Worm (Caenorhabditis elegans) whole organism, mixed stage, embryonic: ENCODE measurements around the gene R02D5.1.

Source experiments
- M03D4.4 ChIP-seq: sonication (generic microtip); optimal IDR thresholded peaks from 2 replicates; lab custom pipeline; 2017; ENCODE audit warnings: mild to moderate bottlenecking, missing genetic modification characterization, missing compliant biosample characterization
- bed-3 ChIP-seq: fragments of 200-800 bp; sonication (Bioruptor generic); optimal IDR thresholded peaks from 3 replicates; lab custom pipeline; 2018; ENCODE audit warnings: mild to moderate bottlenecking, missing genetic modification characterization, moderate library complexity, missing compliant biosample characterization
- blmp-1 ChIP-seq: fragments of 150-350 bp; optimal IDR thresholded peaks from 2 replicates; lab custom pipeline; 2014; ENCODE audit warnings: missing biosample characterization, missing genetic modification characterization
- ceh-39 ChIP-seq: fragments of 150-350 bp; optimal IDR thresholded peaks from 2 replicates; lab custom pipeline; 2014; ENCODE audit warnings: missing biosample characterization, missing genetic modification characterization
- ceh-43 ChIP-seq: fragments of 200-800 bp; sonication (Bioruptor generic); optimal IDR thresholded peaks from 2 replicates; lab custom pipeline; 2018; ENCODE audit warnings: mild to moderate bottlenecking, missing genetic modification characterization, moderate library complexity, missing compliant biosample characterization
- ceh-83 ChIP-seq: fragments of 200-800 bp; sonication (Bioruptor generic); optimal IDR thresholded peaks from 2 replicates; lab custom pipeline; 2018; ENCODE audit warnings: mild to moderate bottlenecking, missing genetic modification characterization, missing compliant biosample characterization
- ces-1 ChIP-seq: fragments of 150-350 bp; optimal IDR thresholded peaks from 2 replicates; lab custom pipeline; 2014; ENCODE audit warnings: missing biosample characterization, missing genetic modification reagents, missing genetic modification characterization
- cnd-1 ChIP-seq: fragments of 200-800 bp; sonication (Bioruptor generic); optimal IDR thresholded peaks from 2 replicates; lab custom pipeline; 2018; ENCODE audit warnings: mild to moderate bottlenecking, missing genetic modification characterization, missing compliant biosample characterization
- drap-1 ChIP-seq: fragments of 200-800 bp; sonication (Bioruptor generic); optimal IDR thresholded peaks from 3 replicates; lab custom pipeline; 2018; ENCODE audit warnings: mild to moderate bottlenecking, missing genetic modification characterization, missing compliant biosample characterization
- elt-1 ChIP-seq: sonication (generic microtip); optimal IDR thresholded peaks from 2 replicates; lab custom pipeline; 2017; ENCODE audit warnings: missing genetic modification characterization, mild to moderate bottlenecking, missing compliant biosample characterization, antibody characterized with exemption, moderate library complexity, borderline replicate concordance; ENCODE audit not compliant: insufficient read depth
- flh-1 ChIP-seq: fragments of 200-800 bp; sonication (Bioruptor generic); optimal IDR thresholded peaks from 2 replicates; lab custom pipeline; 2018; ENCODE audit warnings: mild to moderate bottlenecking, missing genetic modification characterization, moderate library complexity, missing compliant biosample characterization
- ham-2 ChIP-seq: fragments of 200-800 bp; sonication (Bioruptor generic); optimal IDR thresholded peaks from 2 replicates; lab custom pipeline; 2018; ENCODE audit warnings: mild to moderate bottlenecking, missing genetic modification characterization, missing compliant biosample characterization
- hlh-1 ChIP-seq: fragments of 150-350 bp; optimal IDR thresholded peaks from 2 replicates; lab custom pipeline; 2014; ENCODE audit warnings: missing biosample characterization, missing genetic modification reagents, missing genetic modification characterization
- lin-32 ChIP-seq: fragments of 200-800 bp; sonication (Bioruptor generic); optimal IDR thresholded peaks from 2 replicates; lab custom pipeline; 2018; ENCODE audit warnings: mild to moderate bottlenecking, missing genetic modification characterization, missing compliant biosample characterization
- lsy-2 ChIP-seq: fragments of 150-350 bp; optimal IDR thresholded peaks from 2 replicates; lab custom pipeline; 2014; ENCODE audit warnings: missing biosample characterization, missing genetic modification characterization
- mab-5 ChIP-seq: fragments of 150-350 bp; optimal IDR thresholded peaks from 2 replicates; lab custom pipeline; 2014; ENCODE audit warnings: missing biosample characterization, missing genetic modification characterization
- mep-1 ChIP-seq: fragments of 150-350 bp; optimal IDR thresholded peaks from 2 replicates; lab custom pipeline; 2017; ENCODE audit warnings: missing biosample characterization, missing genetic modification reagents, missing genetic modification characterization, inconsistent platforms
- mls-2 ChIP-seq: sonication (generic microtip); optimal IDR thresholded peaks from 2 replicates; lab custom pipeline; 2016; ENCODE audit warnings: mild to moderate bottlenecking, missing genetic modification characterization, moderate library complexity, missing compliant biosample characterization
- nhr-2 ChIP-seq: fragments of 150-350 bp; optimal IDR thresholded peaks from 2 replicates; lab custom pipeline; 2014; ENCODE audit warnings: missing biosample characterization, missing genetic modification characterization
- nhr-237 ChIP-seq: fragments of 150-350 bp; optimal IDR thresholded peaks from 2 replicates; lab custom pipeline; 2014; ENCODE audit warnings: missing biosample characterization, missing genetic modification characterization
- nhr-28 ChIP-seq: fragments of 150-350 bp; optimal IDR thresholded peaks from 2 replicates; lab custom pipeline; 2014; ENCODE audit warnings: missing biosample characterization, missing genetic modification characterization
- pha-4 ChIP-seq: fragments of 150-350 bp; optimal IDR thresholded peaks from 2 replicates; lab custom pipeline; 2018; ENCODE audit warnings: missing biosample characterization, missing genetic modification reagents, missing genetic modification characterization
- snpc-4 ChIP-seq: fragments of 150-350 bp; optimal IDR thresholded peaks from 2 replicates; lab custom pipeline; 2014; ENCODE audit warnings: missing biosample characterization, missing genetic modification characterization
- sptf-1 ChIP-seq: sonication (generic microtip); optimal IDR thresholded peaks from 2 replicates; lab custom pipeline; 2017; ENCODE audit warnings: mild to moderate bottlenecking, missing genetic modification characterization, moderate library complexity, missing compliant biosample characterization
- tbx-8 ChIP-seq: fragments of 200-800 bp; sonication (Bioruptor generic); optimal IDR thresholded peaks from 2 replicates; lab custom pipeline; 2018; ENCODE audit warnings: mild to moderate bottlenecking, missing genetic modification characterization, moderate library complexity, missing compliant biosample characterization
- unc-120 ChIP-seq: sonication (generic microtip); optimal IDR thresholded peaks from 2 replicates; lab custom pipeline; 2017; ENCODE audit warnings: missing genetic modification characterization, missing compliant biosample characterization; ENCODE audit not compliant: poor library complexity, severe bottlenecking
- unc-62 ChIP-seq: fragments of 150-350 bp; optimal IDR thresholded peaks from 2 replicates; lab custom pipeline; 2014; ENCODE audit warnings: missing biosample characterization, missing genetic modification reagents, missing genetic modification characterization
- zip-8 ChIP-seq: fragments of 150-350 bp; optimal IDR thresholded peaks from 2 replicates; lab custom pipeline; 2014; ENCODE audit warnings: missing biosample characterization, missing genetic modification characterization
- ztf-11 ChIP-seq: fragments of 150-350 bp; optimal IDR thresholded peaks from 2 replicates; lab custom pipeline; 2014; ENCODE audit warnings: missing biosample characterization, missing genetic modification characterization

Gene R02D5.1

DNA sequence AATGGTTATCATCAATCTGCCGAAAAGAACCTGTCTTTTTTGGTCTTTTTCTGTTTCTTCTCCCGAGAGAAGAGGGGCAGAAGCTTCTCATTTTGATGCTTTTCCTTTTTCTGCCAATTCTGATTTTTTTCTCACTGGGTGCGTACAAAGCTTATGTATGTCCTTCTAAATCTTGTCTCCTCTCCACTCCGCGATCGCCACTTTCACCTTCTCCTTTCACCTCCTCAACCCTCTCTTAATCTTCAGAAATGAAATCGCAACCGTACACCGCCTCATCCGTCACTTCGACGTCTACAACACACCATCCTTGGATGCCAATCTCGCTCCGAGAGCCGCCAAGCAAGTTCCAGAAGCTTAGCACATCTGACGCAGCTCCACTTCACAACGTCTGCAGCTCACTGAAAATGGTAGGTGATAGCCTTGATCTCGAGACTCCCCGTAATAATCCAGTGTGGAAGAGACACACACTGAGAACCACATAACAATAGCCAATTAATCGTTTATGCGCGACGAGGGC is at the start of gene R02D5.1:
Gene R02D5.1 (plus strand): TSS at position 245 of the 517 bp plus-strand sequence.
- TF ChIP-seq blmp-1 (peak; percentile 95), elt-1 (tag; lab: Kevin White, UChicago) (peak; percentile 19), cnd-1 (tag; lab: Kevin White, UChicago) (peak; percentile 34), ces-1 (peak; percentile 25), nhr-28 (no peak), zip-8 (tag; lab: Kevin White, UChicago) (no peak), bed-3 (no peak), flh-1 (no peak), nhr-2 (tag; lab: Kevin White, UChicago) (peak; percentile 2), drap-1 (peak; percentile 56), ham-2 (peak; percentile 71)

DNA sequence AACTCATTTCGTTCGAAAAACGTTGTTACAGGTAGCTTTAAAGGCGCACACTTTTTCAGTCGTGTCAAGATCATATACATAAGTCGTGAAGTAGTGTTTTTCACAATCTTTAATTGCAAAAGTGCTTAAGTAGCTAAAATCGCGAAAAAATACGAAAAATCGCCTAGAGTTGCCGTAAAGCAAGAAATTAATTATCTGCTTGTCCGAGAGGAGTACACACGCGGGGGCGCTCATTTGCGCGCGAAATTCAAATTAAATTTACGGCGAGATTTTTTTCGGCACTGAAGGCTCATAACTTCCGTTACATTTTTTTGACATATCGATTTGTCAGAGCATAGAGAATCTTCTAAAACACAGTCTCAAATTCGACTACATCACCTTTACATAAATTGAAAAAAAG is 47.9 kb upstream of the R02D5.1 start:
- no peak for TF ChIP-seq mab-5 (tag; lab: Kevin White, UChicago)
- TF ChIP-seq zip-8 (tag; lab: Kevin White, UChicago): no peak
- TF ChIP-seq nhr-237 (tag; lab: Kevin White, UChicago): no peak
- TF ChIP-seq M03D4.4 (tag; lab: Kevin White, UChicago): no peak
- TF ChIP-seq ceh-43 (GFP tag; lab: Kevin White, UChicago): no peak
- TF ChIP-seq ces-1: no peak
- no peak for TF ChIP-seq ham-2
- no peak for TF ChIP-seq ceh-83 (GFP tag; lab: Kevin White, UChicago)
- TF ChIP-seq, all 35 proteins: peak for 0

DNA sequence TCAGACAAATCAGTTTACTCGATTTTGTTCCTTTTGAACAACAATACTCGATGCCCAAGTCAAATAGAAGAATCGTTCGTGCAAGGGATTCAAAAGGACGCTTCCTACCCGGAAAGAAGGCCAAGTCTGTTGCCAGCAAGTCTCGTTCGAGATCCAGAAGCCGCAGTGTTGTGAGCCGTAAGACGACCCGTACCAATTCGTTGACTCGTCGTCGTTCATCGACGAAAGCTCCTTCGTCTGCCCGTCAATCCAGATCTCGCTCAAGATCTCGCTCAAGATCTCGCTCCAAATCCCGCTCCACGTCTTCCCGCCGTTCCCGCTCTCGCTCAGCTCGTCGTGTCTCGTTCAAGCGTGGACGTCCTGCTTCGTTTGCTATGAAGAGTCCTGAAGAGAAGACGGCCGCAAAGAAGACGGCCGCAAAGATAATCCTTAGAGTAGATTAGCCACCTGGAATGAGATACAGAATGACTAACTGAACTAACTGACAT is 47.4 kb upstream of the R02D5.1 start, which contains the start of gene F08H9.2:
Gene F08H9.2 (plus strand): TSS at position 51 of the 488 bp plus-strand sequence.
- TF ChIP-seq mep-1 (no peak), hlh-1 (tag; lab: Kevin White, UChicago) (no peak), ceh-83 (GFP tag; lab: Kevin White, UChicago) (no peak), tbx-8 (GFP tag; lab: Kevin White, UChicago) (no peak), M03D4.4 (tag; lab: Kevin White, UChicago) (no peak), ztf-11 (tag; lab: Kevin White, UChicago) (no peak), nhr-2 (tag; lab: Kevin White, UChicago) (no peak), pha-4 (tag; lab: Kevin White, UChicago) (no peak), blmp-1 (no peak)

DNA sequence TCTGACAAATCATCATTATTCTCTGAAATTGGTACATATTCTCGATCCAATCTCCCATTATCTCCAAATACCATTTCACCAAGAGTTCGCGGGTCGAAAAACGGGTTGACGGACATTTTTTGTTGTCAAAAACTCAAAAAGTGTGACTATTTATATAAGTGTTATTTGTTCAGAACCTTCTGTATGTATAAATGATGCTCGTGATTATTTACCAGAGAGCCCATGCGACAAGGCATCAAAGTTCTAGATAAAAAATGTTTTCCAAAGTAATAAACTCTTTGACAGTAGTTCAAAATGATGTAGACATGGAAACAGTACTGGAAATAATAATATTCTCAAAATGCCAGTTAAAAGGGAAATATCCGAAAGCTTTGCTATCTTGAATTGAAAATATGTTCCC is 45.4 kb upstream of the R02D5.1 start:
- TF ChIP-seq lin-32 (GFP tag; lab: Kevin White, UChicago): no peak
- no peak for TF ChIP-seq blmp-1
- no peak for TF ChIP-seq ces-1
- TF ChIP-seq ceh-83 (GFP tag; lab: Kevin White, UChicago): no peak
- TF ChIP-seq flh-1: no peak
- TF ChIP-seq cnd-1 (tag; lab: Kevin White, UChicago): no peak
- TF ChIP-seq drap-1: no peak
- TF ChIP-seq mep-1: no peak
- TF ChIP-seq mls-2: no peak
- TF ChIP-seq nhr-237 (tag; lab: Kevin White, UChicago): no peak
- TF ChIP-seq zip-8 (tag; lab: Kevin White, UChicago): no peak
- no peak for TF ChIP-seq unc-62 (GFP tag; lab: Kevin White, UChicago)

DNA sequence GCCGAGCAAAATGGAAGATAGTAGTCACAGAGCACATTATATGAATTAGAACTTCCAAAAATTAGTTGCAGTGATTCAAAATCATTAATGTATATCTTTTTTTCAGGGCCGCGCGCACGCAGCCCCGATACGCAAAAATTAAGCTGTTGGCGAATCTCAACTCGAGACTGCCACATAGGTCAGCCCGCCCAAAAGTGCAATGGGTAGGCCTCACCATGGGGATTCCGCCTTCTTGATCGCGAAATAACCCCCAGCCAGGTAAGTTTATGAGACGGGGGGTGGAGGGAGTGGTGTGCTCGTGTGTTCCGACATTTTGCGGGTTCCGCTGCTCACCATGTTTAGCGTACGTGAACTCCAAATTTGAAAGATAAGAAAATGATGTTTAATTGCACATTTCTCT is 45.0 kb upstream of the R02D5.1 start, which contains the start of gene F08H9.3:
Gene F08H9.3 (minus strand): TSS at position 252 of the 400 bp plus-strand sequence.
- peak; percentile 14 for TF ChIP-seq drap-1
- TF ChIP-seq cnd-1 (tag; lab: Kevin White, UChicago): peak; percentile 7
- TF ChIP-seq, all 35 proteins: peak for 2; not testable (repeated sequence) for 33

DNA sequence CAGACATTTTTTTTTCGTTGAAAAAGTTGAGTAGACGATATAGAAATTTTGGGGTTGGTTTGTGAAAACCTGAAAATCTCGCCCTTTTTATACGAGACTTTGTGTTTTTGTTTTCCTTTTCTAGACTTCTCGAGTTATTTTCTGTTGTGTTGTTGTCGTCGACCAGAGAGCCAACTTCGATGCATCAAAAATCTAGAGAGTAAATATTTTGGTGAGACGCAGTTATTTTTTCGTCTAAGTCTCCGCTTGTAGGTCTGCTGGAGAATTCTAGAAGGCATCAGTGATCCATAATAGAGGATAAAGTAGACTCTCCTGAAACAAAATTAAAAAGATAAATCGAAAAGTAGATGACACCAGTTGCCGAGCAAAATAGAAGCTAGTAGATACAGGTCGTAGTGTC is 43.7 kb upstream of the R02D5.1 start, which contains the start of gene F08H9.4:
Gene F08H9.4 (minus strand): TSS at position 61 of the 400 bp plus-strand sequence.
- TF ChIP-seq lsy-2 (tag; lab: Kevin White, UChicago): no peak
- TF ChIP-seq ceh-39 (tag; lab: Kevin White, UChicago): no peak
- TF ChIP-seq unc-120 (tag; lab: Kevin White, UChicago): no peak
- no peak for TF ChIP-seq sptf-1 (tag; lab: Kevin White, UChicago)
- TF ChIP-seq M03D4.4 (tag; lab: Kevin White, UChicago): no peak
- no peak for TF ChIP-seq drap-1
- no peak for TF ChIP-seq zip-8 (tag; lab: Kevin White, UChicago)
- no peak for TF ChIP-seq unc-62 (GFP tag; lab: Kevin White, UChicago)
- TF ChIP-seq snpc-4 (tag; lab: Kevin White, UChicago): no peak
- no peak for TF ChIP-seq tbx-8 (GFP tag; lab: Kevin White, UChicago)
